Fruit fly (Drosophila melanogaster): ENCODE measurements around the gene CG11444.

The CG11444 gene

dm6 chrX:4505318-4505717 lies 48.9 kb downstream of the CG11444 start (continued):
- peak; percentile 17; the same call in 1 of the 2 replicates for TF ChIP-seq lmd (GFP tag; IDR thresholded peaks at IDR 0.05)
- TF ChIP-seq bbx (GFP tag; IDR thresholded peaks at IDR 0.05; ENCODE audit: partially characterized antibody) = no peak
- no peak for TF ChIP-seq Dref (GFP tag; IDR thresholded peaks at IDR 0.05)
- TF ChIP-seq Dip3 (GFP tag; optimal IDR thresholded peaks at IDR 0.05) = no peak
- TF ChIP-seq Ptx1 (GFP tag; IDR thresholded peaks at IDR 0.05) = 0 out of 2 replicates have a peak, but pooled peaks have one; percentile 17
- TF ChIP-seq CG4404 (GFP tag; IDR thresholded peaks at IDR 0.05) = peak; percentile 39
- TF ChIP-seq disco-r (GFP tag; optimal IDR thresholded peaks at IDR 0.05) = no peak
- peak; percentile 52; the same call in 2 of the 3 replicates for TF ChIP-seq row (GFP tag; IDR thresholded peaks at IDR 0.05)
- TF ChIP-seq CG7963 (GFP tag; IDR thresholded peaks at IDR 0.05; ENCODE audit: partially characterized antibody) = no peak
- no peak for TF ChIP-seq CG14667 (GFP tag; IDR thresholded peaks at IDR 0.05)
- no peak for TF ChIP-seq CG32767 (GFP tag; IDR thresholded peaks at IDR 0.05)
- no peak for TF ChIP-seq CG4617 (GFP tag; optimal IDR thresholded peaks at IDR 0.05; ENCODE audit: borderline replicate concordance)
- no peak for TF ChIP-seq Lhr (GFP tag; optimal IDR thresholded peaks at IDR 0.05)
- no peak for TF ChIP-seq CG8359 (GFP tag; optimal IDR thresholded peaks at IDR 0.05; ENCODE audit: borderline replicate concordance)
- TF ChIP-seq CG3407 (GFP tag; optimal IDR thresholded peaks at IDR 0.05) = no peak
- no peak for TF ChIP-seq NFAT (GFP tag; IDR thresholded peaks at IDR 0.05)
- TF ChIP-seq Kr (GFP tag; optimal IDR thresholded peaks at IDR 0.05) = no peak
- peak; percentile 11 for TF ChIP-seq CG13775 (GFP tag; optimal IDR thresholded peaks at IDR 0.05)
- TF ChIP-seq CG10979 (tag; optimal IDR thresholded peaks at IDR 0.05) = peak; percentile 36
- peak; percentile 14 for TF ChIP-seq Oli (tag; optimal IDR thresholded peaks at IDR 0.05)
- no peak for TF ChIP-seq Max (GFP tag; optimal IDR thresholded peaks at IDR 0.05)
- peak; percentile 6 for TF ChIP-seq CG17359 (tag; optimal IDR thresholded peaks at IDR 0.05)
- no peak for TF ChIP-seq Lim3 (GFP tag; IDR thresholded peaks at IDR 0.05)
- TF ChIP-seq HHEX (GFP tag; optimal IDR thresholded peaks at IDR 0.05) = no peak
- no peak for TF ChIP-seq Elba2 (GFP tag; optimal IDR thresholded peaks at IDR 0.05)
- no peak for TF ChIP-seq Fer1 (GFP tag; optimal IDR thresholded peaks at IDR 0.05)
- TF ChIP-seq Side (GFP tag; optimal IDR thresholded peaks at IDR 0.05) = no peak
- TF ChIP-seq wek (GFP tag; optimal IDR thresholded peaks at IDR 0.05) = no peak
- no peak for TF ChIP-seq Bteb2 (GFP tag; optimal IDR thresholded peaks at IDR 0.05)
- TF ChIP-seq CG18011 (GFP tag; optimal IDR thresholded peaks at IDR 0.05) = no peak
- TF ChIP-seq CG2199 (GFP tag; IDR thresholded peaks at IDR 0.05) = no peak
- TF ChIP-seq CG11247 (GFP tag; IDR thresholded peaks at IDR 0.05) = no peak
- TF ChIP-seq CG8765 (GFP tag; IDR thresholded peaks at IDR 0.05) = no peak
- TF ChIP-seq btn (GFP tag; optimal IDR thresholded peaks at IDR 0.05) = no peak
- no peak for TF ChIP-seq Hr39 (optimal IDR thresholded peaks at IDR 0.05)
- no peak for TF ChIP-seq ewg (GFP tag; optimal IDR thresholded peaks at IDR 0.05)
- no peak for TF ChIP-seq Hand (GFP tag; optimal IDR thresholded peaks at IDR 0.05)
- no peak for TF ChIP-seq CG15479 (GFP tag; optimal IDR thresholded peaks at IDR 0.05)
- TF ChIP-seq nau (GFP tag; optimal IDR thresholded peaks at IDR 0.05) = no peak
- no peak for TF ChIP-seq ab (GFP tag; optimal IDR thresholded peaks at IDR 0.05)
- no peak for TF ChIP-seq CG12769 (tag; optimal IDR thresholded peaks at IDR 0.05)
- no peak for TF ChIP-seq Chrac-16 (GFP tag; optimal IDR thresholded peaks at IDR 0.05)
- TF ChIP-seq CG31441 (GFP tag; IDR thresholded peaks at IDR 0.05) = peak; percentile 23; the same call in 1 of the 2 replicates
- no peak for TF ChIP-seq trh (GFP tag; optimal IDR thresholded peaks at IDR 0.05)
- TF ChIP-seq CG15073 (GFP tag; optimal IDR thresholded peaks at IDR 0.05) = no peak
- no peak for TF ChIP-seq Atf6 (GFP tag; IDR thresholded peaks at IDR 0.05)
- TF ChIP-seq vfl (GFP tag; optimal IDR thresholded peaks at IDR 0.05) = no peak
- no peak for TF ChIP-seq Spps (tag; optimal IDR thresholded peaks at IDR 0.05)
- TF ChIP-seq CG10274 (GFP tag; optimal IDR thresholded peaks at IDR 0.05) = no peak
- no peak for TF ChIP-seq CG17361 (GFP tag; IDR thresholded peaks at IDR 0.05)
- TF ChIP-seq dmrt99B (tag; optimal IDR thresholded peaks at IDR 0.05) = peak; percentile 49
- no peak for TF ChIP-seq chm (GFP tag; IDR thresholded peaks at IDR 0.05)

All from whole organism, embryonic.